Worm (Caenorhabditis elegans): ENCODE data around the gene srw-144.

DNA sequence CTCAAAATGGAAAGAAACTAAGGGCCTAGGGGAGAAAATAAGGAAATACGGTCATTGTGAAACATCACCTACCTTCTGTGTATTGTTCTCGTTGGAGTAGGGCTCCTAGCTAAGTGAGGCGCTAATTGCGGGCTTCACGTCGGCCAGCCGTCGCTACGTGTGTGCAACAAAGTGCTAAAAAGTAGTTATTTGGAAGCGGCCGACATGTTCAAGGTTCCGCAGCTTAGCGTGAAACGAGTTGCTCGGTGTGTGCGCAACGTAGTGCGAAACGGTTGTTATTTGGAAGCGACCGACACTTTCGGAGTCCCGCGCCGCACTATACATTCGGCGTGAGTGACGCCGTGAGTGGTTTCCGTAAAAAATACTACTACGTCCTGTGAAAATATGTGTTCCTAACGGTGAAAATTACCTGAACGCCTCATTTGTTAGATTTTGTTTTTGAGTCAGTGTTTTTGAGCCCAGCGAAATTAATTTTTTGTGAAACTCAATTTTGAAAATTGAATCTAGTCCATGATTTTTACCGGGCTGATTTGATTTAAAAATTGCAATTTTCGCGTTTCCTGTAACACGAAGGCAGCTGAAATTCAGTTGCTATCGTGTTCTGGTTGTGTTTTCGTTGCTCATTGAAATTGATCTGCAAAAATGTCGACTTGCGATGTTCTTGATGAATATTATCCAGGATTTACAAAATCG is 10.7 kb upstream of the srw-144 start, which contains the start of gene srw-129:
- no peak for TF ChIP-seq sea-2 (GFP tag; IDR thresholded peaks at IDR 0.05)
- no peak for TF ChIP-seq lsl-1 (GFP tag; optimal IDR thresholded peaks at IDR 0.05)
- TF ChIP-seq ekl-4 (GFP tag; IDR thresholded peaks at IDR 0.05) = no peak
- no peak for TF ChIP-seq aptf-2 (GFP tag; conservative IDR thresholded peaks at IDR 0.05)
- TF ChIP-seq unc-62 (GFP tag; optimal IDR thresholded peaks at IDR 0.05) = no peak
- TF ChIP-seq ceh-58 (GFP tag; IDR thresholded peaks at IDR 0.05) = no peak
- TF ChIP-seq let-607 (tag; optimal IDR thresholded peaks at IDR 0.05) = no peak
- no peak for TF ChIP-seq hlh-12 (tag; optimal IDR thresholded peaks at IDR 0.05)
- no peak for TF ChIP-seq C17E4.6 (GFP tag; IDR thresholded peaks at IDR 0.05)
- no peak for TF ChIP-seq ceh-27 (GFP tag; optimal IDR thresholded peaks at IDR 0.05)
- no peak for TF ChIP-seq unc-130 (GFP tag; optimal IDR thresholded peaks at IDR 0.05)
- TF ChIP-seq Y56A3A.18 (GFP tag; IDR thresholded peaks at IDR 0.05) = no peak
- TF ChIP-seq ceh-91 (GFP tag; IDR thresholded peaks at IDR 0.05) = no peak
- no peak for TF ChIP-seq mxl-1 (tag; optimal IDR thresholded peaks at IDR 0.05)

All from whole organism, young adult.